Worm (Caenorhabditis elegans): ENCODE measurements around the gene M163.1.

M163.1 gene

DNA sequence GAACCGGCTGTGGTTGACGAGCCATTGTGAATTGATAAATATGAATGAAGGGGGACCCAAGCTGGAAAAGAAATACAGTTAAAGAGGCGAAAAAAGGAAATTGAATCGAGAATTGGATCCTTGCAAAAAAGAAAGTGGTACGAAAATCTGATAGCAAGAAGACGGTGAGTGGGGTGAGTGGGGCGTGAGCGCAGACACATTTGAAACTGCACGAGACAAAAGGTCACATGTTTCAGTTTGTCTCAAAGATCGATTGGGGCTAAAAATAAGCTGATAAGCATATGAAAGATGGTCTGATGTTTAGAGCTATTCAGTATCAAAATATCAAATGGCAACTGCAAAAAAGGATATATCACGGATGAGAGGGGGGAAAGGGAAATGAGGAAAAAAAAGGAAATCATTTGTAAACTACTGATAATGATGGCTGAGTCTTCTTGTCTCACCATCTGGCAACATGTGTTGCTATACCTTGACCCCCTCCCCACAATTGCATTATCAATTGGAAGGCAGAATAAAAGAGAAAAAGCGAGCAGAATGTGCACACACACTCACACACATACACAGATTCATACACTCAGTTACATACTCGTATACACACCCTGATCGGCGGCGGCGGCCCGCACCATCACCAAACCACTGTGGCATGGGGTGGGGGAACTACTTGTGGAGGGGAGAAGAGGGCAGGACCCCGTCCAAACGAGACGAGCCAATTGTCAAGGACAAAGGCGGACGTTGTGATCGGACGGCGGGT is at the start of gene M163.1:
Gene M163.1, minus strand, starts transcription at position 25 of the 751 bp plus-strand sequence.
- TF ChIP-seq pbrm-1 (GFP tag; IDR thresholded peaks at IDR 0.05) (no peak), lin-54 (GFP tag; optimal IDR thresholded peaks at IDR 0.05) (no peak), Y56A3A.18 (GFP tag; IDR thresholded peaks at IDR 0.05) (0 out of 2 replicates have a peak, but pooled peaks have one; percentile 6), athp-1 (tag; optimal IDR thresholded peaks at IDR 0.05) (no peak), egrh-3 (GFP tag; IDR thresholded peaks at IDR 0.05) (peak; percentile 29; the same call in 1 of the 2 replicates), F55B11.4 (tag; optimal IDR thresholded peaks at IDR 0.05; ENCODE audit: borderline replicate concordance, insufficient read depth) (no peak), nhr-80 (tag; optimal IDR thresholded peaks at IDR 0.05) (peak; percentile 30), rec-8 (tag; optimal IDR thresholded peaks at IDR 0.05) (no peak), bed-1 (GFP tag; IDR thresholded peaks at IDR 0.05) (no peak), C17E4.6 (GFP tag; IDR thresholded peaks at IDR 0.05) (no peak), cebp-1 (GFP tag; IDR thresholded peaks at IDR 0.05) (no peak), cebp-1 (tag; optimal IDR thresholded peaks at IDR 0.05) (peak; percentile 21), lsy-27 (tag; optimal IDR thresholded peaks at IDR 0.05; ENCODE audit: borderline replicate concordance, insufficient read depth) (no peak), dox-1 (GFP tag; IDR thresholded peaks at IDR 0.05) (peak; percentile 64), mel-28 (tag; optimal IDR thresholded peaks at IDR 0.05; ENCODE audit: borderline replicate concordance) (no peak), unc-130 (GFP tag; optimal IDR thresholded peaks at IDR 0.05) (no peak), F22D6.2 (tag; optimal IDR thresholded peaks at IDR 0.05) (no peak), zfh-2 (GFP tag; conservative IDR thresholded peaks at IDR 0.05) (peak; percentile 94), let-526 (GFP tag; IDR thresholded peaks at IDR 0.05) (no peak), akir-1 (GFP tag; optimal IDR thresholded peaks at IDR 0.05) (no peak), F39B2.1 (GFP tag; IDR thresholded peaks at IDR 0.05) (no peak), ceh-79 (tag; optimal IDR thresholded peaks at IDR 0.05) (no peak), xnd-1 (tag; optimal IDR thresholded peaks at IDR 0.05) (no peak), efl-1 (GFP tag; optimal IDR thresholded peaks at IDR 0.05) (no peak), pha-4 (tag; optimal IDR thresholded peaks at IDR 0.05) (no peak), aptf-3 (GFP tag; IDR thresholded peaks at IDR 0.05) (no peak), F52B5.7 (tag; optimal IDR thresholded peaks at IDR 0.05) (no peak), ztf-18 (tag; optimal IDR thresholded peaks at IDR 0.05) (no peak), unc-62 (GFP tag; optimal IDR thresholded peaks at IDR 0.05) (peak; percentile 13)

DNA sequence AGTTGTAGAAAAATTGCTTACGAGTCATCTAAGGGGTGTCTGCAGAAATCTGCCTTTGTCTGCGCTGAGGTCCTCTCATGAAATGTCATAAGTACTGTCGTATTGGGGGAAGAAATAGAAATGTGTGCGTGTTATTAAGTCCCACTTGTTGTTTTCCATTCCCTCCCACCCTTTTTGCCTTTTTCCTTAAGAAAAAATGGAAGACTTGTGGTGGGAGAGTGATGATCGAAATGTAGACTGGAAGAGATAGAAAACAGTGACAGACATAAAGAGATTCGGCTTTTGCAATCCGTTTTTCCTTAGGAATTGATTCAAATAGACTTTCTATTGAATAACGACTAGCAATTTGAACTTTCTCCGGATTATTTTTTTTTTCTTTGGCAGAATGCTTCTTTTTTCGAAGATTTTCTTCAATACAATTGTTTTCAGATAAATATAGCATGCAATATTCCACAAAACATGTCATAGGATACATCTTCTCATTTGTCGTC is 46.1 kb upstream of the M163.1 start, which contains the start of gene ram-5:
Gene ram-5, plus strand, starts transcription at position 441 of the 491 bp plus-strand sequence.
- no peak for TF ChIP-seq T07F8.4 (tag; optimal IDR thresholded peaks at IDR 0.05)
- TF ChIP-seq ceh-27 (GFP tag; optimal IDR thresholded peaks at IDR 0.05), result peak; percentile 16

DNA sequence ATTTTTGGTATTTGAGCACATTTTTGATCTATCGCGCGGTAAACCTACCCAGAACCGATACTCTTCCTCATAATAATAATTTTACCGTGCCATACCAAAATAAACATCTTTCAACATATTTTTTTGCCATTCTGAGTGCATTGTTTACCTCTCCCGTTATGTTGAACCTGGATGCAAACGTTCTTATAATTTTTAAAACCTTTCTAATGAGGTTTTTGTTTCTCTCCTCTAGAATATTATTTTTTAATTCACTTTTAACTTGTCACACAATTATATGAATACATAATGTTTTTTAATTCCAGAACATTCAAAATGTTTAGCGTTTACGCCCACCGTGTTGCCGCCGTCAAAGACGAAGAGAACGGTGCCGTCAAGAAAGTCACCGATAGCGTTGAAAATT is 41.9 kb upstream of the M163.1 start, which contains the start of gene enri-2:
Gene enri-2, plus strand, starts transcription at position 301 of the 400 bp plus-strand sequence.
- no peak for TF ChIP-seq bed-2 (GFP tag; IDR thresholded peaks at IDR 0.05)
- no peak for TF ChIP-seq sdz-38 (tag; optimal IDR thresholded peaks at IDR 0.05)
- TF ChIP-seq B0261.1 (tag; optimal IDR thresholded peaks at IDR 0.05), result no peak
- no peak for TF ChIP-seq ekl-4 (GFP tag; IDR thresholded peaks at IDR 0.05)
- no peak for TF ChIP-seq cebp-2 (GFP tag; IDR thresholded peaks at IDR 0.05)
- TF ChIP-seq K12H6.12 (tag; optimal IDR thresholded peaks at IDR 0.05), result no peak
- no peak for TF ChIP-seq F33H1.4 (GFP tag; IDR thresholded peaks at IDR 0.05)
- no peak for TF ChIP-seq F52B5.7 (tag; optimal IDR thresholded peaks at IDR 0.05)
- no peak for TF ChIP-seq xnd-1 (tag; optimal IDR thresholded peaks at IDR 0.05)
- no peak for TF ChIP-seq gei-17 (GFP tag; optimal IDR thresholded peaks at IDR 0.05)
- TF ChIP-seq madf-8 (GFP tag; conservative IDR thresholded peaks at IDR 0.05), result no peak

Measured in whole organism, young adult.